Worm (Caenorhabditis elegans): ENCODE results near the gene wdr-46.

wdr-46 gene

ce11 chrIV:12403440-12403839, 31.4 kb downstream of the wdr-46 start:
- TF ChIP-seq mxl-3 (GFP tag; optimal IDR thresholded peaks at IDR 0.05) (peak; percentile 55), aha-1 (tag) (peak; percentile 95), hlh-30 (tag; optimal IDR thresholded peaks at IDR 0.05; ENCODE audit: insufficient read depth) (peak; percentile 19), ceh-28 (tag; optimal IDR thresholded peaks at IDR 0.05) (no peak), unc-130 (GFP tag; optimal IDR thresholded peaks at IDR 0.05) (no peak), hlh-11 (tag; optimal IDR thresholded peaks at IDR 0.05) (peak; percentile 40), nhr-28 (tag; optimal IDR thresholded peaks at IDR 0.05) (peak; percentile 32)

- TF ChIP-seq T20F7.1 (GFP tag; optimal IDR thresholded peaks at IDR 0.05) (no peak), snpc-1.2 (GFP tag; IDR thresholded peaks at IDR 0.05) (peak; percentile 77), R02D3.7 (tag; optimal IDR thresholded peaks at IDR 0.05) (no peak), unc-130 (GFP tag; optimal IDR thresholded peaks at IDR 0.05) (peak; percentile 71), F10B5.3 (tag; optimal IDR thresholded peaks at IDR 0.05) (no peak), madf-9 (GFP tag; conservative IDR thresholded peaks at IDR 0.05) (no peak), zag-1 (tag; optimal IDR thresholded peaks at IDR 0.05) (no peak), spr-3 (GFP tag; optimal IDR thresholded peaks at IDR 0.05) (no peak), ceh-32 (tag; optimal IDR thresholded peaks at IDR 0.05; ENCODE audit: poor library complexity) (no peak), gei-8 (GFP tag; optimal IDR thresholded peaks at IDR 0.05) (no peak), nhr-102 (tag; optimal IDR thresholded peaks at IDR 0.05) (no peak), ztf-7 (tag; optimal IDR thresholded peaks at IDR 0.05) (no peak), ceh-62 (tag; optimal IDR thresholded peaks at IDR 0.05) (no peak), T26A8.4 (GFP tag; IDR thresholded peaks at IDR 0.05) (peak; percentile 56), egl-27 (tag; optimal IDR thresholded peaks at IDR 0.05) (no peak), daf-12 (tag; optimal IDR thresholded peaks at IDR 0.05) (no peak), unc-39 (tag; optimal IDR thresholded peaks at IDR 0.05) (no peak), duxl-1 (tag; optimal IDR thresholded peaks at IDR 0.05; ENCODE audit: poor library complexity) (no peak), ZK337.2 (GFP tag; IDR thresholded peaks at IDR 0.05) (no peak), lin-38 (GFP tag; IDR thresholded peaks at IDR 0.05) (peak; percentile 97), nhr-28 (tag; optimal IDR thresholded peaks at IDR 0.05) (peak; percentile 43), fkh-10 (GFP tag; optimal IDR thresholded peaks at IDR 0.05) (peak; percentile 85), lin-39 (tag; optimal IDR thresholded peaks at IDR 0.05) (no peak), mxl-3 (GFP tag; optimal IDR thresholded peaks at IDR 0.05) (peak; percentile 28), dpl-1 (GFP tag; optimal IDR thresholded peaks at IDR 0.05) (peak; percentile 91), F26F4.8 (GFP tag; conservative IDR thresholded peaks at IDR 0.05) (no peak), Y5F2A.4 (GFP tag; optimal IDR thresholded peaks at IDR 0.05) (no peak), spr-1 (tag; optimal IDR thresholded peaks at IDR 0.05) (no peak), vab-7 (GFP tag; IDR thresholded peaks at IDR 0.05) (peak; percentile 58), mes-2 (tag; optimal IDR thresholded peaks at IDR 0.05; ENCODE audit: poor library complexity, severe bottlenecking) (peak; percentile 92), hif-1 (tag; optimal IDR thresholded peaks at IDR 0.05) (peak in 1 of 2 experiments; percentile 49), lsy-2 (tag; optimal IDR thresholded peaks at IDR 0.05) (peak; percentile 61 to 95), zfp-3 (GFP tag; conservative IDR thresholded peaks at IDR 0.05) (no peak), snpc-4 (tag; optimal IDR thresholded peaks at IDR 0.05) (no peak), cey-2 (tag; optimal IDR thresholded peaks at IDR 0.05; ENCODE audit: borderline replicate concordance, insufficient read depth) (no peak), dmd-8 (GFP tag; IDR thresholded peaks at IDR 0.05) (no peak), tag-97 (GFP tag; IDR thresholded peaks at IDR 0.05) (no peak), F49E8.2 (tag; optimal IDR thresholded peaks at IDR 0.05; ENCODE audit: borderline replicate concordance) (peak; percentile 31), hlh-11 (tag; optimal IDR thresholded peaks at IDR 0.05) (peak; percentile 50), zip-11 (GFP tag; IDR thresholded peaks at IDR 0.05) (no peak), ceh-20 (GFP tag; IDR thresholded peaks at IDR 0.05) (no peak), ZK546.5 (tag; optimal IDR thresholded peaks at IDR 0.05) (peak in 1 of 2 experiments; percentile 55), nhr-6 (tag; optimal IDR thresholded peaks at IDR 0.05) (peak; percentile 86), nhr-41 (GFP tag; IDR thresholded peaks at IDR 0.05) (no peak), Y105C5A.15 (GFP tag; IDR thresholded peaks at IDR 0.05) (no peak), madf-5 (GFP tag; IDR thresholded peaks at IDR 0.05) (no peak)
Observed at ce11 chrIV:12404137-12404536, 32.1 kb downstream of the wdr-46 start, which contains the start of gene gex-3. gex-3 (plus strand) TSS chrIV:12404431.
